Worm (Caenorhabditis elegans) whole organism, early embryonic: ENCODE results near the gene T05C12.8.

Experiments used
- B0310.2 ChIP-seq: sonication (generic microtip); optimal IDR thresholded peaks from 2 replicates; lab custom pipeline; 2016; ENCODE audit warnings: mild to moderate bottlenecking, missing genetic modification characterization, missing compliant biosample characterization
- F13C5.2 ChIP-seq: sonication (generic microtip); optimal IDR thresholded peaks from 2 replicates; lab custom pipeline; 2017; ENCODE audit warnings: mild to moderate bottlenecking, missing genetic modification characterization, inconsistent platforms, missing compliant biosample characterization
- aly-1 ChIP-seq: sonication (generic microtip); optimal IDR thresholded peaks from 2 replicates; lab custom pipeline; 2016; ENCODE audit warnings: missing genetic modification characterization, missing compliant biosample characterization
- ama-1 ChIP-seq: fragments of 150-350 bp; optimal IDR thresholded peaks from 2 replicates; lab custom pipeline; 2014
- ceh-13 ChIP-seq: fragments of 200-800 bp; sonication (Bioruptor generic); optimal IDR thresholded peaks from 2 replicates; lab custom pipeline; 2018; ENCODE audit warnings: mild to moderate bottlenecking, missing genetic modification characterization, missing compliant biosample characterization
- ceh-36 ChIP-seq: sonication (generic microtip); optimal IDR thresholded peaks from 2 replicates; lab custom pipeline; 2016; ENCODE audit warnings: missing genetic modification characterization, inconsistent platforms, missing compliant biosample characterization
- ets-7 ChIP-seq: sonication (generic microtip); optimal IDR thresholded peaks from 2 replicates; lab custom pipeline; 2016; ENCODE audit warnings: missing genotype, missing genetic modification characterization, missing compliant biosample characterization
- flt-1 ChIP-seq: fragments of 200-800 bp; sonication (Bioruptor generic); IDR thresholded peaks from 2 replicates; pipeline ENCODE4 v1.3.6; 2022; ENCODE audit warnings: missing genetic modification characterization, missing compliant biosample characterization
- hmbx-1 ChIP-seq: sonication (generic microtip); optimal IDR thresholded peaks from 2 replicates; lab custom pipeline; 2016; ENCODE audit warnings: mild to moderate bottlenecking, missing genetic modification characterization, missing compliant biosample characterization
- hmg-4 ChIP-seq: fragments of 200-800 bp; sonication (Bioruptor generic); optimal IDR thresholded peaks from 2 replicates; lab custom pipeline; 2018; ENCODE audit warnings: mild to moderate bottlenecking, missing genetic modification characterization, missing compliant biosample characterization
- hnd-1 ChIP-seq: sonication (generic microtip); optimal IDR thresholded peaks from 2 replicates; lab custom pipeline; 2016; ENCODE audit warnings: missing genetic modification characterization, missing compliant biosample characterization
- pes-1 ChIP-seq: fragments of 200-800 bp; sonication (Bioruptor generic); IDR thresholded peaks from 2 replicates; pipeline ENCODE4 v1.3.6; 2022; ENCODE audit warnings: missing genetic modification reagents, missing genetic modification characterization, missing compliant biosample characterization
- scrt-1 ChIP-seq: fragments of 200-800 bp; sonication (Bioruptor generic); IDR thresholded peaks from 2 replicates; pipeline ENCODE4 v1.3.6; 2022; ENCODE audit warnings: missing genetic modification characterization, missing compliant biosample characterization
- sea-1 ChIP-seq: fragments of 200-800 bp; sonication (Bioruptor generic); conservative IDR thresholded peaks from 2 replicates; pipeline ENCODE4 v1.3.6; 2022; ENCODE audit warnings: missing genetic modification characterization, missing compliant biosample characterization
- tbx-11 ChIP-seq: fragments of 200-800 bp; sonication (Bioruptor generic); IDR thresholded peaks from 2 replicates; pipeline ENCODE4 v1.3.6; 2022; ENCODE audit warnings: missing genetic modification characterization, missing compliant biosample characterization
- tbx-37 ChIP-seq: fragments of 200-800 bp; sonication (Bioruptor generic); conservative IDR thresholded peaks from 2 replicates; pipeline ENCODE4 v1.3.6; 2022; ENCODE audit warnings: missing genetic modification reagents, missing genetic modification characterization, missing compliant biosample characterization
- tra-4 ChIP-seq: sonication (generic microtip); optimal IDR thresholded peaks from 2 replicates; lab custom pipeline; 2017; ENCODE audit warnings: missing genetic modification characterization, missing compliant biosample characterization

T05C12.8 gene

ce11 chrII:8177095-8177494 is 13.3 kb downstream of the T05C12.8 start, which contains the start of gene acr-14:
Gene acr-14, minus strand, starts transcription at chrII:8177195.
- TF ChIP-seq flt-1 (GFP tag; lab: Robert Waterston, UW) (no peak), tbx-11 (no peak), hmbx-1 (tag; lab: Kevin White, UChicago) (no peak), F13C5.2 (tag; lab: Kevin White, UChicago) (no peak), tra-4 (tag; lab: Kevin White, UChicago) (no peak), pes-1 (GFP tag; lab: Robert Waterston, UW) (no peak), hnd-1 (tag; lab: Kevin White, UChicago) (no peak), ceh-13 (no peak), hmg-4 (no peak), ama-1 (lab: Kevin White, UChicago) (no peak), tbx-37 (GFP tag; lab: Robert Waterston, UW) (no peak), B0310.2 (no peak), ets-7 (tag; lab: Kevin White, UChicago) (no peak), ceh-36 (no peak), aly-1 (tag; lab: Kevin White, UChicago) (no peak), sea-1 (GFP tag; lab: Robert Waterston, UW) (no peak), scrt-1 (GFP tag; lab: Robert Waterston, UW) (no peak)

ce11 chrII:8174148-8174547 is 16.2 kb downstream of the T05C12.8 start:
- TF ChIP-seq sea-1 (GFP tag; lab: Robert Waterston, UW) (no peak), hmbx-1 (tag; lab: Kevin White, UChicago) (no peak), tbx-11 (no peak), hnd-1 (tag; lab: Kevin White, UChicago) (no peak), tbx-37 (GFP tag; lab: Robert Waterston, UW) (no peak), ceh-36 (no peak), tra-4 (tag; lab: Kevin White, UChicago) (no peak), flt-1 (GFP tag; lab: Robert Waterston, UW) (no peak), pes-1 (GFP tag; lab: Robert Waterston, UW) (no peak), scrt-1 (GFP tag; lab: Robert Waterston, UW) (no peak), ama-1 (lab: Kevin White, UChicago) (no peak), ceh-13 (no peak), hmg-4 (no peak)

ce11 chrII:8173449-8173848 is 16.9 kb downstream of the T05C12.8 start, which contains the start of the genes decr-1.3 and T05C12.1:
Gene decr-1.3, minus strand, starts transcription at chrII:8173549.
Gene T05C12.1, plus strand, starts transcription at chrII:8173680.
- TF ChIP-seq tra-4 (tag; lab: Kevin White, UChicago) (no peak), pes-1 (GFP tag; lab: Robert Waterston, UW) (no peak), flt-1 (GFP tag; lab: Robert Waterston, UW) (no peak), sea-1 (GFP tag; lab: Robert Waterston, UW) (no peak), ama-1 (lab: Kevin White, UChicago) (no peak), hmg-4 (no peak), B0310.2 (no peak), tbx-11 (no peak), F13C5.2 (tag; lab: Kevin White, UChicago) (no peak), scrt-1 (GFP tag; lab: Robert Waterston, UW) (no peak), ceh-13 (no peak)

- TF ChIP-seq tbx-11 (no peak), scrt-1 (GFP tag; lab: Robert Waterston, UW) (no peak), tra-4 (tag; lab: Kevin White, UChicago) (no peak), hmg-4 (no peak), ets-7 (tag; lab: Kevin White, UChicago) (no peak)
Observed at ce11 chrII:8170374-8170773, 20.0 kb downstream of the T05C12.8 start, which contains the start of gene T05C12.11. Gene T05C12.11, minus strand, starts transcription at chrII:8170474.

- TF ChIP-seq ets-7 (tag; lab: Kevin White, UChicago) (no peak), hmbx-1 (tag; lab: Kevin White, UChicago) (no peak), ceh-36 (no peak), hnd-1 (tag; lab: Kevin White, UChicago) (no peak), ama-1 (lab: Kevin White, UChicago) (no peak), aly-1 (tag; lab: Kevin White, UChicago) (no peak), F13C5.2 (tag; lab: Kevin White, UChicago) (no peak), B0310.2 (no peak), flt-1 (GFP tag; lab: Robert Waterston, UW) (no peak), sea-1 (GFP tag; lab: Robert Waterston, UW) (no peak), pes-1 (GFP tag; lab: Robert Waterston, UW) (no peak), scrt-1 (GFP tag; lab: Robert Waterston, UW) (no peak), ceh-13 (no peak), hmg-4 (no peak), tbx-37 (GFP tag; lab: Robert Waterston, UW) (no peak), tbx-11 (no peak), tra-4 (tag; lab: Kevin White, UChicago) (no peak)
Observed at ce11 chrII:8169283-8169682, 21.1 kb downstream of the T05C12.8 start, which contains the start of gene T05C12.15. Gene T05C12.15, plus strand, starts transcription at chrII:8169583.

- TF ChIP-seq tbx-37 (GFP tag; lab: Robert Waterston, UW) = no peak
Observed at ce11 chrII:8162120-8162648, 28.2 kb downstream of the T05C12.8 start, which contains the start of the genes emb-27 and rrf-3. Gene emb-27, minus strand, starts transcription at chrII:8162170. Gene rrf-3, plus strand, starts transcription at chrII:8162465.

- TF ChIP-seq sea-1 (GFP tag; lab: Robert Waterston, UW) = no peak
- TF ChIP-seq ceh-13 = no peak
- TF ChIP-seq tra-4 (tag; lab: Kevin White, UChicago) = no peak
- no peak for TF ChIP-seq B0310.2
- TF ChIP-seq tbx-11 = no peak
- TF ChIP-seq aly-1 (tag; lab: Kevin White, UChicago) = no peak
- no peak for TF ChIP-seq pes-1 (GFP tag; lab: Robert Waterston, UW)
- TF ChIP-seq ets-7 (tag; lab: Kevin White, UChicago) = no peak
- no peak for TF ChIP-seq flt-1 (GFP tag; lab: Robert Waterston, UW)
- no peak for TF ChIP-seq ceh-36
- no peak for TF ChIP-seq tbx-37 (GFP tag; lab: Robert Waterston, UW)
- no peak for TF ChIP-seq F13C5.2 (tag; lab: Kevin White, UChicago)
- TF ChIP-seq hmg-4 = no peak
Observed at ce11 chrII:8160916-8161315, 29.4 kb downstream of the T05C12.8 start.
